Worm (Caenorhabditis elegans) whole organism, L3 larva: Measurements from ENCODE around the gene F14D2.11.

Experiments
- ZK546.5 ChIP-seq: sonication (generic microtip); optimal IDR thresholded peaks from 2 replicates; lab custom pipeline; 2017; ENCODE audit warnings: missing biosample characterization, missing genetic modification characterization
- ama-1 ChIP-seq: fragments of 150-350 bp; optimal IDR thresholded peaks from 2 replicates; lab custom pipeline; 2018
- ceh-16 ChIP-seq: sonication (generic microtip); optimal IDR thresholded peaks from 2 replicates; lab custom pipeline; 2017; ENCODE audit warnings: missing biosample characterization, missing genetic modification characterization
- ceh-28 ChIP-seq: fragments of 150-350 bp; optimal IDR thresholded peaks from 2 replicates; lab custom pipeline; 2014; ENCODE audit warnings: missing biosample characterization, missing genetic modification reagents, missing genetic modification characterization
- ceh-82 ChIP-seq: fragments of 150-350 bp; optimal IDR thresholded peaks from 2 replicates; lab custom pipeline; 2014; ENCODE audit warnings: missing biosample characterization, missing genetic modification characterization
- ceh-9 ChIP-seq: sonication (generic microtip); optimal IDR thresholded peaks from 2 replicates; lab custom pipeline; 2018; ENCODE audit warnings: missing biosample characterization, missing genetic modification characterization
- daf-12 ChIP-seq: fragments of 150-350 bp; optimal IDR thresholded peaks from 2 replicates; lab custom pipeline; 2014; ENCODE audit warnings: missing biosample characterization, missing genetic modification reagents, missing genetic modification characterization
- egl-27 ChIP-seq: sonication (generic microtip); optimal IDR thresholded peaks from 4 replicates; lab custom pipeline; 2017; ENCODE audit warnings: missing biosample characterization, missing genetic modification reagents, missing genetic modification characterization
- egl-5 ChIP-seq: fragments of 150-350 bp; optimal IDR thresholded peaks from 2 replicates; lab custom pipeline; 2017; ENCODE audit warnings: missing biosample characterization, missing genetic modification reagents, missing genetic modification characterization, inconsistent platforms
- elt-1 ChIP-seq: fragments of 150-350 bp; optimal IDR thresholded peaks from 2 replicates; lab custom pipeline; 2014; ENCODE audit warnings: missing biosample characterization, missing genetic modification characterization
- elt-2 ChIP-seq: sonication (generic microtip); optimal IDR thresholded peaks from 2 replicates; lab custom pipeline; 2016; ENCODE audit warnings: missing genetic modification reagents, mild to moderate bottlenecking, missing genetic modification characterization, missing compliant biosample characterization
- eor-1 ChIP-seq, 2 experiments: fragments of 150-350 bp; optimal IDR thresholded peaks; 2 replicates each; lab custom pipeline; 2014 to 2018; ENCODE audit warnings: missing biosample characterization in 2 of 2, missing genetic modification characterization in 2 of 2
- fkh-10 ChIP-seq: sonication (generic microtip); optimal IDR thresholded peaks from 2 replicates; lab custom pipeline; 2017; ENCODE audit warnings: missing biosample characterization, missing genetic modification reagents, missing genetic modification characterization
- fkh-2 ChIP-seq: fragments of 150-350 bp; optimal IDR thresholded peaks from 2 replicates; lab custom pipeline; 2014; ENCODE audit warnings: missing biosample characterization, missing genetic modification reagents, missing genetic modification characterization
- jun-1 ChIP-seq: fragments of 150-350 bp; optimal IDR thresholded peaks from 2 replicates; lab custom pipeline; 2014; ENCODE audit warnings: missing biosample characterization, missing genetic modification reagents, missing genetic modification characterization
- lin-39 ChIP-seq: fragments of 150-350 bp; optimal IDR thresholded peaks from 2 replicates; lab custom pipeline; 2018; ENCODE audit warnings: missing biosample characterization, missing genetic modification reagents, missing genetic modification characterization
- lsy-12 ChIP-seq: sonication (generic microtip); optimal IDR thresholded peaks from 2 replicates; lab custom pipeline; 2016; ENCODE audit warnings: mild to moderate bottlenecking, missing genetic modification characterization, missing compliant biosample characterization
- mdl-1 ChIP-seq: fragments of 150-350 bp; optimal IDR thresholded peaks from 2 replicates; lab custom pipeline; 2014; ENCODE audit warnings: missing biosample characterization, missing genetic modification characterization
- mml-1 ChIP-seq: fragments of 150-350 bp; sonication (generic microtip); optimal IDR thresholded peaks from 3 replicates; lab custom pipeline; 2014; ENCODE audit warnings: missing biosample characterization, missing genetic modification characterization
- nfya-1 ChIP-seq: sonication (generic microtip); optimal IDR thresholded peaks from 2 replicates; lab custom pipeline; 2017; ENCODE audit warnings: missing genetic modification characterization, mild to moderate bottlenecking, missing compliant biosample characterization, antibody characterized with exemption, moderate library complexity; ENCODE audit not compliant: insufficient read depth
- nhr-11 ChIP-seq: fragments of 150-350 bp; optimal IDR thresholded peaks from 2 replicates; lab custom pipeline; 2014; ENCODE audit warnings: missing biosample characterization, missing genetic modification characterization
- nhr-12 ChIP-seq: fragments of 150-350 bp; optimal IDR thresholded peaks from 2 replicates; lab custom pipeline; 2014; ENCODE audit warnings: missing biosample characterization, missing genetic modification characterization
- nhr-23 ChIP-seq: fragments of 150-350 bp; optimal IDR thresholded peaks from 2 replicates; lab custom pipeline; 2014; ENCODE audit warnings: missing biosample characterization, missing genetic modification reagents, missing genetic modification characterization
- nhr-237 ChIP-seq: fragments of 150-350 bp; optimal IDR thresholded peaks from 2 replicates; lab custom pipeline; 2014; ENCODE audit warnings: missing biosample characterization, missing genetic modification characterization
- nhr-25 ChIP-seq: sonication (generic microtip); optimal IDR thresholded peaks from 2 replicates; lab custom pipeline; 2017; ENCODE audit warnings: missing biosample characterization, missing genetic modification characterization
- nhr-43 ChIP-seq: sonication (generic microtip); optimal IDR thresholded peaks from 2 replicates; lab custom pipeline; 2016; ENCODE audit warnings: mild to moderate bottlenecking, missing genetic modification characterization, missing compliant biosample characterization; ENCODE audit not compliant: poor library complexity, severe bottlenecking
- nhr-67 ChIP-seq: fragments of 150-350 bp; optimal IDR thresholded peaks from 2 replicates; lab custom pipeline; 2014; ENCODE audit warnings: missing biosample characterization, missing genetic modification characterization
- nhr-76 ChIP-seq: fragments of 150-350 bp; sonication (generic microtip); optimal IDR thresholded peaks from 5 replicates; lab custom pipeline; 2014; ENCODE audit warnings: missing biosample characterization, missing genetic modification characterization
- nhr-77 ChIP-seq: fragments of 150-350 bp; optimal IDR thresholded peaks from 2 replicates; lab custom pipeline; 2014; ENCODE audit warnings: missing biosample characterization, missing genetic modification characterization
- pha-4 ChIP-seq: fragments of 150-350 bp; optimal IDR thresholded peaks from 2 replicates; lab custom pipeline; 2014; ENCODE audit warnings: missing biosample characterization, missing genetic modification reagents, missing genetic modification characterization
- pqm-1 ChIP-seq: fragments of 150-350 bp; optimal IDR thresholded peaks from 2 replicates; lab custom pipeline; 2017; ENCODE audit warnings: missing biosample characterization, missing genetic modification characterization, inconsistent platforms
- sea-2 ChIP-seq: fragments of 150-350 bp; sonication (generic microtip); optimal IDR thresholded peaks from 4 replicates; lab custom pipeline; 2014; ENCODE audit warnings: missing biosample characterization, missing genetic modification reagents, missing genetic modification characterization
- skn-1 ChIP-seq: fragments of 150-350 bp; optimal IDR thresholded peaks from 2 replicates; lab custom pipeline; 2014; ENCODE audit warnings: missing biosample characterization, missing genetic modification characterization
- snpc-4 ChIP-seq: fragments of 150-350 bp; optimal IDR thresholded peaks from 2 replicates; lab custom pipeline; 2014; ENCODE audit warnings: missing biosample characterization, missing genetic modification characterization
- unc-39 ChIP-seq: sonication (generic microtip); optimal IDR thresholded peaks from 4 replicates; lab custom pipeline; 2017; ENCODE audit warnings: missing biosample characterization, missing genetic modification characterization
- unc-62 ChIP-seq: fragments of 150-350 bp; sonication (generic microtip); optimal IDR thresholded peaks from 4 replicates; lab custom pipeline; 2014; ENCODE audit warnings: missing biosample characterization, missing genetic modification reagents, missing genetic modification characterization
- zag-1 ChIP-seq: fragments of 150-350 bp; optimal IDR thresholded peaks from 2 replicates; lab custom pipeline; 2014; ENCODE audit warnings: missing biosample characterization, missing genetic modification characterization
- ztf-11 ChIP-seq: fragments of 150-350 bp; optimal IDR thresholded peaks from 2 replicates; lab custom pipeline; 2014; ENCODE audit warnings: missing biosample characterization, missing genetic modification characterization
- ztf-4 ChIP-seq: fragments of 150-350 bp; optimal IDR thresholded peaks from 2 replicates; lab custom pipeline; 2014; ENCODE audit warnings: missing biosample characterization, missing genetic modification characterization

The F14D2.11 gene

DNA sequence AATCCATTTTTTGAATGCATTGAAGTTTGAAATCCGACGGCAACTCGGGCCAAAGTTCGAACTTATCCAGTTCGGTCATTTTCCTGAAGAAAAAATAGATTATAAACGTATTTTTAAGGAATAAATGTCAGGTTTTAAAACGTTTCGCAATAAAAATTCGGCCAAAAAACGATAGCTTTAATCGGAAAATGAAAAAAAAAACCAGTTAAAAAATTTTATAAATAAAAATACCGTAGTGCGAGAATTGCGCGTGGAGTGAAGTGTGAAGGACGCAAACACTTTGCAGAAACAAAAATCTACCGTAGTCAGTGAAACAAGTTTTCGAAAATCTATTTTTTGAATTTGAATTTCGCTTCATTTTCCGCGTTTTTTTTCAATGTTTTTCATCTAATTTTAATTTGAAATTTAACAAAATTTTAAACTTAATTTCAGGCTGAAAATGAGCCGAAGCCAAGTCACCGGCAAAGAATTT, 8.0 kb upstream of the F14D2.11 start, which contains the start of gene F14D2.8:
F14D2.8 (minus strand) TSS at position 51 of the 472 bp plus-strand sequence.
- TF ChIP-seq pha-4 (tag; lab: Kevin White, UChicago) (no peak), ceh-16 (no peak), lin-39 (tag; lab: Kevin White, UChicago) (no peak), ceh-28 (tag; lab: Kevin White, UChicago) (no peak), ama-1 (no peak), mdl-1 (tag; lab: Kevin White, UChicago) (no peak), pqm-1 (tag; lab: Kevin White, UChicago) (no peak), fkh-10 (no peak), eor-1 (tag; optimal IDR thresholded peaks at IDR 0.05; lab: Kevin White, UChicago) (no peak), unc-62 (GFP tag; lab: Kevin White, UChicago) (no peak), nhr-12 (tag; lab: Kevin White, UChicago) (no peak), ZK546.5 (tag; lab: Kevin White, UChicago) (no peak), nhr-43 (tag; lab: Kevin White, UChicago) (no peak), mml-1 (tag; lab: Kevin White, UChicago) (no peak), elt-2 (no peak), nhr-76 (tag; lab: Kevin White, UChicago) (no peak), sea-2 (GFP tag; lab: Kevin White, UChicago) (no peak), ceh-9 (tag; lab: Kevin White, UChicago) (no peak), egl-5 (tag; lab: Kevin White, UChicago) (no peak), nhr-11 (tag; lab: Kevin White, UChicago) (no peak)

DNA sequence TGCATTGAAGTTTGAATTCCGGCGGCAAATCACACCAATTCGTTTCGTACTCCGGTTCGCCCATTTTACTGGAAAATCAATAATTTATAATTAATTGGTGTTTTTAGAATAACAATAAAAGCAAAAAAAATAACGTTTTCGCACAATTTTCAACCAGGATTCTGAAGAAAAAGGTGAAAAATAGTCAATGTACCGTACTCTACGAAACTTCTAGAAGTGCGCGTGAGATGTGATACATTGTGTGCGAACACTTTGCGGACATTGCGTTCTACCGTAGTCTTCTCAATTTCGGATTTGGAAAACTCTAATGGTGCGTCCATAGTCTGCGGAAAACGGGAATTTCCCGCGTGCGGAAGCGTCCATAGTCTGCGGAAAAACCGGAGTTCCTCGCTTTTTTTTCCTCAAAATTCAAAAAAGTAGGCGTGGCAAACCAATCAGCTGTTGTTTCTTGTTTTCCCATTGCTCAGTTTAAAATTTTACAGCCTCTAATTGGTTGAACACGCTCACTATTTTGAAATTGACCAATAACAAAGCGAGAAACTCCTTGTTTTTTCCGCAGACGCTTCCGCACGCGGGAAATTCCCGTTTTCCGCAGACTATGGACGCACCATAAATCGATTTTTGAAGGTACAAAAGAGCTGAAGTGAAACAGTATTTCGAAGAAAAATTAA, 6.2 kb upstream of the F14D2.11 start, which contains the start of the genes F14D2.14 and bath-29:
F14D2.14 (minus strand) TSS at position 51 of the 671 bp plus-strand sequence.
bath-29 (plus strand) TSS at position 621 of the 671 bp plus-strand sequence.
- TF ChIP-seq zag-1 (tag; lab: Kevin White, UChicago) (no peak), daf-12 (tag; lab: Kevin White, UChicago) (no peak), ztf-4 (tag; lab: Kevin White, UChicago) (no peak), lin-39 (tag; lab: Kevin White, UChicago) (no peak), eor-1 (tag; optimal IDR thresholded peaks at IDR 0.05; lab: Kevin White, UChicago) (no peak), nhr-76 (tag; lab: Kevin White, UChicago) (no peak), nhr-43 (tag; lab: Kevin White, UChicago) (no peak), nhr-237 (tag; lab: Kevin White, UChicago) (no peak), nhr-11 (tag; lab: Kevin White, UChicago) (no peak), nhr-23 (tag; lab: Kevin White, UChicago) (no peak), snpc-4 (tag; lab: Kevin White, UChicago) (no peak), nhr-77 (tag; lab: Kevin White, UChicago) (no peak), ztf-11 (tag; lab: Kevin White, UChicago) (no peak)

DNA sequence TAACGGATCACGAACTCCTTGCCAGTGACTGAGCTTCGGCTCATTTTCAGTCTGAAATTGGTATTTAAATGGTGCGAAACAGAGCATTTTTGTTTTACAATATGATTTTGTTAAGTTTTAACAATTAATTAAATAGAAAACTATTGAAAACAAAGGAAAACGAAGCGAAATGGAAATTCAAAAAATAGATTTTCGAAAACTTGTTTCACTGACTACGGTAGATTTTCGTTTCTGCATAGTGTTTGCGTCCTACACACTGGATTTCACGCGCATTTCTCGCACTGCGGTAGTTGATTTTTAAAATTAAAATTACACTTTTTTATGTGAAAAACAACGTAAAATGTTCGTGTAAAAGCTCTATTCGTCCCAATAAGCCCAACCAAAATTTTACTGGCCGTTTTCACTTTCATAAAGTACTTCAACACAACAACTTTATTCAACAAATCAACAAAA, 4.5 kb upstream of the F14D2.11 start, which contains the start of gene bath-30:
bath-30 (minus strand) TSS at position 51 of the 453 bp plus-strand sequence.
- TF ChIP-seq snpc-4 (tag; lab: Kevin White, UChicago) = no peak
- no peak for TF ChIP-seq nhr-25 (tag; lab: Kevin White, UChicago)
- no peak for TF ChIP-seq nhr-23 (tag; lab: Kevin White, UChicago)
- no peak for TF ChIP-seq nhr-76 (tag; lab: Kevin White, UChicago)
- no peak for TF ChIP-seq nhr-237 (tag; lab: Kevin White, UChicago)
- no peak for TF ChIP-seq elt-1 (tag; lab: Kevin White, UChicago)
- no peak for TF ChIP-seq nhr-43 (tag; lab: Kevin White, UChicago)
- TF ChIP-seq unc-39 (tag; lab: Kevin White, UChicago) = no peak
- no peak for TF ChIP-seq fkh-10
- TF ChIP-seq ceh-82 (tag; lab: Kevin White, UChicago) = no peak
- TF ChIP-seq ceh-16 = no peak
- TF ChIP-seq jun-1 (tag; lab: Kevin White, UChicago) = no peak
- no peak for TF ChIP-seq fkh-2

- TF ChIP-seq egl-27 (tag; lab: Kevin White, UChicago) = no peak
- no peak for TF ChIP-seq nfya-1 (tag; lab: Kevin White, UChicago)
- no peak for TF ChIP-seq mml-1 (tag; lab: Kevin White, UChicago)
- no peak for TF ChIP-seq ceh-9 (tag; lab: Kevin White, UChicago)
- TF ChIP-seq ZK546.5 (tag; lab: Kevin White, UChicago) = no peak
- TF ChIP-seq nhr-67 = no peak
- no peak for TF ChIP-seq lin-39 (tag; lab: Kevin White, UChicago)
- TF ChIP-seq skn-1 (tag; lab: Kevin White, UChicago) = no peak
- no peak for TF ChIP-seq elt-1 (tag; lab: Kevin White, UChicago)
- TF ChIP-seq ztf-11 (tag; lab: Kevin White, UChicago) = no peak
- TF ChIP-seq ceh-82 (tag; lab: Kevin White, UChicago) = no peak
- TF ChIP-seq nhr-25 (tag; lab: Kevin White, UChicago) = no peak
- TF ChIP-seq zag-1 (tag; lab: Kevin White, UChicago) = no peak
- TF ChIP-seq jun-1 (tag; lab: Kevin White, UChicago) = no peak
- no peak for TF ChIP-seq mdl-1 (tag; lab: Kevin White, UChicago)
- TF ChIP-seq pha-4 (tag; lab: Kevin White, UChicago) = no peak
- TF ChIP-seq pqm-1 (tag; lab: Kevin White, UChicago) = no peak
- no peak for TF ChIP-seq unc-62 (GFP tag; lab: Kevin White, UChicago)
- no peak for TF ChIP-seq lsy-12
These were observed 3.0 kb upstream of the F14D2.11 start, which contains the start of gene bath-28 for ce11 chrII:3344917-3345316. Gene bath-28, minus strand, starts transcription at chrII:3344967.
